Worm (Caenorhabditis elegans) whole organism, L2 larva: ENCODE data around the gene dyf-7.

Experiments
- R02D3.7 ChIP-seq: fragments of 150-350 bp; optimal IDR thresholded peaks from 2 replicates; lab custom pipeline; 2014; ENCODE audit warnings: missing biosample characterization, missing genetic modification characterization
- ZK546.5 ChIP-seq: sonication (generic microtip); optimal IDR thresholded peaks from 2 replicates; lab custom pipeline; 2017; ENCODE audit warnings: missing biosample characterization, missing genetic modification characterization
- ama-1 ChIP-seq: fragments of 150-350 bp; optimal IDR thresholded peaks from 2 replicates; lab custom pipeline; 2018; ENCODE audit warnings: inconsistent platforms
- blmp-1 ChIP-seq: sonication (generic microtip); optimal IDR thresholded peaks from 2 replicates; lab custom pipeline; 2017; ENCODE audit warnings: missing genetic modification characterization, mild to moderate bottlenecking, missing compliant biosample characterization, antibody characterized with exemption, moderate library complexity; ENCODE audit not compliant: insufficient read depth
- egl-27 ChIP-seq: sonication (generic microtip); optimal IDR thresholded peaks from 3 replicates; lab custom pipeline; 2017; ENCODE audit warnings: missing biosample characterization, missing genetic modification reagents, missing genetic modification characterization
- elt-1 ChIP-seq: fragments of 150-350 bp; optimal IDR thresholded peaks from 2 replicates; lab custom pipeline; 2014; ENCODE audit warnings: missing biosample characterization, missing genetic modification characterization
- unc-39 ChIP-seq: fragments of 150-350 bp; optimal IDR thresholded peaks from 2 replicates; lab custom pipeline; 2014; ENCODE audit warnings: missing biosample characterization, missing genetic modification characterization
- zag-1 ChIP-seq: fragments of 150-350 bp; optimal IDR thresholded peaks from 2 replicates; lab custom pipeline; 2014; ENCODE audit warnings: missing biosample characterization, missing genetic modification characterization

DNA sequence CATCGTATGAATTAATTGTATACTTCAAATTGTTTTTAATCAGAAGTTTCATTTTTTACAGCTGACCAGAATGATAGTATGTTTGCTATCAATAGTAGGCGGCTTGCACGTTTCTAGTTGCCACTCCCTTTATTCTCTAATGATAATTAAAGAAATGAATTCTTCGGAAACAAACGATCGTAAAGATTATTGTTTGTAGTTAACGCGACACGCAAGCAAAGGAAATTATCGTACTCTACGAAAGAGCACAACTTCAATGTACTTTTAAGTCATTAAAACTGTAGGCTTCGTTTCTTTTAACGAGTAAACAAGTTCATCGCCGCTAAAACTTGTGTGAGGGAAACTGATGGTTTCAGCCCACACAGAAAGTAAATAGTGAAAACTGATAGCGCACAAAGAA is 19.0 kb upstream of the dyf-7 start:
- TF ChIP-seq egl-27, result no peak
- no peak for TF ChIP-seq unc-39
- no peak for TF ChIP-seq blmp-1 (tag; lab: Kevin White, UChicago)
- no peak for TF ChIP-seq ZK546.5
- TF ChIP-seq ama-1 (lab: Kevin White, UChicago), result no peak
- TF ChIP-seq R02D3.7, result no peak
- no peak for TF ChIP-seq elt-1 (tag; lab: Kevin White, UChicago)
- no peak for TF ChIP-seq zag-1 (tag; lab: Kevin White, UChicago)
